Fruit fly (Drosophila melanogaster) whole organism: ENCODE data around the gene fray.

ENCODE experiments used
- CG8478 ChIP-seq: fragments of >200 bp; optimal IDR thresholded peaks from 2 replicates; lab custom pipeline; 2018; ENCODE audit warnings: inconsistent platforms
- Dll ChIP-seq: fragments of >200 bp; optimal IDR thresholded peaks from 2 replicates; lab custom pipeline; 2017
- EcR ChIP-seq, 2 experiments: fragments of >200 bp; optimal IDR thresholded peaks; 2 replicates each; lab custom pipeline; 2017; ENCODE audit warnings: missing biosample characterization in 2 of 2, missing genetic modification characterization in 2 of 2, missing genetic modification reagents in 2 of 2
- pan ChIP-seq: fragments of >200 bp; optimal IDR thresholded peaks from 2 replicates; lab custom pipeline; 2017
- psq ChIP-seq: fragments of >200 bp; optimal IDR thresholded peaks from 2 replicates; lab custom pipeline; 2017
- usp ChIP-seq: fragments of >200 bp; optimal IDR thresholded peaks from 2 replicates; lab custom pipeline; 2017; ENCODE audit warnings: missing biosample characterization, missing genetic modification characterization, mixed read lengths

Gene fray

dm6 chr3R:18628311-18628811 lies 55.5 kb downstream of the fray start:
- no peak for TF ChIP-seq CG8478
- TF ChIP-seq EcR (GFP tag; optimal IDR thresholded peaks at IDR 0.05; lab: Kevin White, UChicago), result no peak
- TF ChIP-seq Dll (lab: Kevin White, UChicago), result no peak
- TF ChIP-seq psq (lab: Kevin White, UChicago), result no peak
- TF ChIP-seq pan (lab: Kevin White, UChicago), result no peak
- TF ChIP-seq usp (GFP tag; lab: Kevin White, UChicago), result no peak

dm6 chr3R:18633099-18633498 lies 60.2 kb downstream of the fray start:
- TF ChIP-seq Dll (lab: Kevin White, UChicago) (no peak), psq (lab: Kevin White, UChicago) (no peak), pan (lab: Kevin White, UChicago) (no peak), usp (GFP tag; lab: Kevin White, UChicago) (no peak), CG8478 (no peak), EcR (GFP tag; optimal IDR thresholded peaks at IDR 0.05; lab: Kevin White, UChicago) (no peak)
